Worm (Caenorhabditis elegans): ENCODE results near the gene glr-2.
A peak's percentile ranks its signal among the peaks of the same experiment; 100 is the strongest.

Gene glr-2

ce11 chrIII:7111793-7112192 lies 33.0 kb downstream of the glr-2 start, which contains the start of gene B0280.7:
TSS of gene B0280.7 (minus strand) at chrIII:7111893.
- 0 out of 2 replicates have a peak, but pooled peaks have one; percentile 18 for TF ChIP-seq lin-26 (GFP tag; IDR thresholded peaks at IDR 0.05)
- no peak for TF ChIP-seq ztf-18 (tag; optimal IDR thresholded peaks at IDR 0.05)

- TF ChIP-seq C17E4.6 (GFP tag; IDR thresholded peaks at IDR 0.05) (no peak), F37B4.10 (GFP tag; IDR thresholded peaks at IDR 0.05) (no peak), attf-5 (GFP tag; optimal IDR thresholded peaks at IDR 0.05) (no peak), pbrm-1 (GFP tag; IDR thresholded peaks at IDR 0.05) (no peak), nhr-80 (tag; optimal IDR thresholded peaks at IDR 0.05) (peak; percentile 39), F33H1.4 (GFP tag; IDR thresholded peaks at IDR 0.05) (no peak), Y56A3A.18 (GFP tag; IDR thresholded peaks at IDR 0.05) (no peak), nhr-120 (GFP tag; IDR thresholded peaks at IDR 0.05) (no peak)
Observed at ce11 chrIII:7107965-7108364, 36.8 kb downstream of the glr-2 start, which contains the start of gene odd-1. TSS of gene odd-1 (plus strand) at chrIII:7108313.

ce11 chrIII:7106854-7107253 lies 37.9 kb downstream of the glr-2 start:
- no peak for TF ChIP-seq madf-10 (tag; optimal IDR thresholded peaks at IDR 0.05)
- TF ChIP-seq snpc-3.4 (tag; optimal IDR thresholded peaks at IDR 0.05): no peak
- TF ChIP-seq repo-1 (tag; optimal IDR thresholded peaks at IDR 0.05): no peak
- no peak for TF ChIP-seq ZK185.1 (tag; optimal IDR thresholded peaks at IDR 0.05; ENCODE audit: poor library complexity, severe bottlenecking)
- TF ChIP-seq lag-1 (GFP tag; IDR thresholded peaks at IDR 0.05): no peak
- no peak for TF ChIP-seq C06A6.2 (GFP tag; conservative IDR thresholded peaks at IDR 0.05)
- TF ChIP-seq ceh-100 (GFP tag; IDR thresholded peaks at IDR 0.05): no peak
- TF ChIP-seq rpc-1 (optimal IDR thresholded peaks at IDR 0.05): no peak
- TF ChIP-seq rpc-1 (tag; optimal IDR thresholded peaks at IDR 0.05): no peak
- TF ChIP-seq ztf-22 (GFP tag; optimal IDR thresholded peaks at IDR 0.05): no peak
- TF ChIP-seq F57C9.4 (tag; optimal IDR thresholded peaks at IDR 0.05): no peak
- no peak for TF ChIP-seq ztf-28 (GFP tag; IDR thresholded peaks at IDR 0.05)
- no peak for TF ChIP-seq madf-6 (GFP tag; IDR thresholded peaks at IDR 0.05)
- no peak for TF ChIP-seq cebp-1 (GFP tag; IDR thresholded peaks at IDR 0.05)
- peak; percentile 52 for TF ChIP-seq cebp-1 (tag; optimal IDR thresholded peaks at IDR 0.05)
- TF ChIP-seq ccch-3 (GFP tag; optimal IDR thresholded peaks at IDR 0.05): no peak
- TF ChIP-seq aptf-3 (GFP tag; IDR thresholded peaks at IDR 0.05): no peak
- TF ChIP-seq ztf-25 (GFP tag; IDR thresholded peaks at IDR 0.05): no peak
- peak; percentile 67 for TF ChIP-seq nhr-80 (tag; optimal IDR thresholded peaks at IDR 0.05)

ce11 chrIII:7103940-7104440 lies 40.8 kb downstream of the glr-2 start, which contains the start of gene cpg-2:
TSS of gene cpg-2 (minus strand) at chrIII:7103990.
- TF ChIP-seq T26A5.8 (tag; optimal IDR thresholded peaks at IDR 0.05): no peak
- TF ChIP-seq ekl-4 (GFP tag; IDR thresholded peaks at IDR 0.05): peak; percentile 81
- TF ChIP-seq ama-1 (optimal IDR thresholded peaks at IDR 0.05): no peak
- TF ChIP-seq ama-1 (GFP tag; optimal IDR thresholded peaks at IDR 0.05): peak in 1 of 2 experiments; percentile 7
- peak; percentile 86 for TF ChIP-seq hsf-1 (GFP tag; IDR thresholded peaks at IDR 0.05)
- TF ChIP-seq hmg-1.2 (GFP tag; IDR thresholded peaks at IDR 0.05): peak; percentile 66
- TF ChIP-seq tbp1 (GFP tag; optimal IDR thresholded peaks at IDR 0.05): peak; percentile 64
- peak; percentile 21 for TF ChIP-seq ztf-18 (tag; optimal IDR thresholded peaks at IDR 0.05)
- no peak for TF ChIP-seq let-607 (tag; optimal IDR thresholded peaks at IDR 0.05)
- TF ChIP-seq F33H1.4 (GFP tag; IDR thresholded peaks at IDR 0.05): peak; percentile 85
- TF ChIP-seq lin-35 (GFP tag; optimal IDR thresholded peaks at IDR 0.05): peak; percentile 4 to 89 (median 58)
- no peak for TF ChIP-seq F55B11.4 (tag; optimal IDR thresholded peaks at IDR 0.05; ENCODE audit: borderline replicate concordance, insufficient read depth)
- peak; percentile 20 for TF ChIP-seq athp-1 (tag; optimal IDR thresholded peaks at IDR 0.05)
- TF ChIP-seq F49E8.2 (tag; optimal IDR thresholded peaks at IDR 0.05; ENCODE audit: insufficient read depth): peak; percentile 95
- 0 out of 2 replicates have a peak, but pooled peaks have one; percentile 20 for TF ChIP-seq ztf-28 (GFP tag; IDR thresholded peaks at IDR 0.05)
- peak; percentile 91 for TF ChIP-seq madf-3 (GFP tag; IDR thresholded peaks at IDR 0.05)
- TF ChIP-seq snpc-1.3 (tag; optimal IDR thresholded peaks at IDR 0.05; ENCODE audit: insufficient read depth): peak; percentile 89
- TF ChIP-seq B0336.3 (GFP tag; IDR thresholded peaks at IDR 0.05): peak; percentile 79
- TF ChIP-seq hmg-20 (GFP tag; IDR thresholded peaks at IDR 0.05): no peak
- peak; percentile 97 for TF ChIP-seq xnd-1 (tag; optimal IDR thresholded peaks at IDR 0.05)
